Worm (Caenorhabditis elegans) whole organism, late embryonic: ENCODE measurements around the gene ddx-17.

Experiments
- T23F11.4 ChIP-seq: fragments of 200-800 bp; sonication (Bioruptor generic); optimal IDR thresholded peaks from 2 replicates; lab custom pipeline; 2018; ENCODE audit warnings: mild to moderate bottlenecking, missing genetic modification characterization, missing compliant biosample characterization
- Y22D7AL.16 ChIP-seq: sonication (generic microtip); optimal IDR thresholded peaks from 2 replicates; lab custom pipeline; 2016; ENCODE audit warnings: missing genetic modification characterization, missing compliant biosample characterization
- ama-1 ChIP-seq: fragments of 150-350 bp; optimal IDR thresholded peaks from 2 replicates; lab custom pipeline; 2014
- ceh-2 ChIP-seq: sonication (generic microtip); optimal IDR thresholded peaks from 2 replicates; lab custom pipeline; 2016; ENCODE audit warnings: missing genotype, missing genetic modification characterization, missing compliant biosample characterization
- ceh-6 ChIP-seq: fragments of 200-800 bp; sonication (Bioruptor generic); optimal IDR thresholded peaks from 2 replicates; lab custom pipeline; 2018; ENCODE audit warnings: mild to moderate bottlenecking, missing genetic modification characterization, missing compliant biosample characterization
- ceh-9 ChIP-seq: sonication (generic microtip); optimal IDR thresholded peaks from 2 replicates; lab custom pipeline; 2016; ENCODE audit warnings: mild to moderate bottlenecking, missing genetic modification characterization, inconsistent platforms, missing compliant biosample characterization
- fkh-10 ChIP-seq: fragments of 150-350 bp; optimal IDR thresholded peaks from 2 replicates; lab custom pipeline; 2014; ENCODE audit warnings: missing biosample characterization, missing genetic modification reagents, missing genetic modification characterization
- nfya-1 ChIP-seq: sonication (generic microtip); optimal IDR thresholded peaks from 2 replicates; lab custom pipeline; 2017; ENCODE audit warnings: missing genetic modification characterization, mild to moderate bottlenecking, missing compliant biosample characterization, antibody characterized with exemption, moderate library complexity
- pat-9 ChIP-seq: fragments of 200-800 bp; sonication (Bioruptor generic); optimal IDR thresholded peaks from 2 replicates; lab custom pipeline; 2018; ENCODE audit warnings: mild to moderate bottlenecking, missing genetic modification characterization, moderate library complexity, missing compliant biosample characterization
- pqm-1 ChIP-seq: sonication (generic microtip); optimal IDR thresholded peaks from 2 replicates; lab custom pipeline; 2016; ENCODE audit warnings: missing genetic modification characterization, missing compliant biosample characterization
- tbx-2 ChIP-seq: sonication (generic microtip); optimal IDR thresholded peaks from 2 replicates; lab custom pipeline; 2016; ENCODE audit warnings: missing genetic modification characterization, missing compliant biosample characterization
- ttx-3 ChIP-seq: sonication (generic microtip); optimal IDR thresholded peaks from 2 replicates; lab custom pipeline; 2016; ENCODE audit warnings: missing genetic modification reagents, missing genetic modification characterization, missing compliant biosample characterization

ce11 chrV:13960916-13961315 lies 50.9 kb downstream of the ddx-17 start, which contains the start of gene srh-24:
- TF ChIP-seq tbx-2 (no peak), ceh-6 (GFP tag; lab: Kevin White, UChicago) (no peak), pqm-1 (no peak), ceh-9 (no peak), pat-9 (tag; lab: Kevin White, UChicago) (no peak), fkh-10 (GFP tag; lab: Kevin White, UChicago) (no peak), ceh-2 (tag; lab: Kevin White, UChicago) (no peak), ttx-3 (tag; lab: Kevin White, UChicago) (no peak), ama-1 (no peak), Y22D7AL.16 (tag; lab: Kevin White, UChicago) (no peak), nfya-1 (no peak), T23F11.4 (GFP tag; lab: Kevin White, UChicago) (no peak)
